Worm (Caenorhabditis elegans) whole organism, L4 larva: Measurements from ENCODE around the gene srp-3.

ENCODE experiments used
- F10B5.3 ChIP-seq: sonication (generic microtip); optimal IDR thresholded peaks from 2 replicates; lab custom pipeline; 2016; ENCODE audit warnings: mild to moderate bottlenecking, missing genetic modification characterization, missing compliant biosample characterization
- ZK546.5 ChIP-seq, 2 experiments: sonication (generic microtip); optimal IDR thresholded peaks; 2 replicates each; lab custom pipeline; 2017; ENCODE audit warnings: missing biosample characterization in 2 of 2, missing genetic modification characterization in 2 of 2
- ama-1 ChIP-seq: fragments of 150-350 bp; optimal IDR thresholded peaks from 2 replicates; lab custom pipeline; 2014; ENCODE audit warnings: inconsistent platforms, mixed read lengths
- egl-43 ChIP-seq: fragments of 200-800 bp; sonication (Bioruptor generic); IDR thresholded peaks from 2 replicates; pipeline ENCODE4 v1.3.6; 2022; ENCODE audit warnings: missing genetic modification reagents, missing genetic modification characterization, missing compliant biosample characterization
- nhr-77 ChIP-seq: fragments of 150-350 bp; optimal IDR thresholded peaks from 2 replicates; lab custom pipeline; 2014; ENCODE audit warnings: missing biosample characterization, missing genetic modification characterization
- tag-97 ChIP-seq: fragments of 200-800 bp; sonication (Bioruptor generic); IDR thresholded peaks from 2 replicates; pipeline ENCODE4 v1.3.6; 2022; ENCODE audit warnings: missing genetic modification characterization, missing compliant biosample characterization
- unc-62 ChIP-seq, 3 experiments: fragments of 150-350 bp in 1 of 3; sonication (generic microtip); optimal IDR thresholded peaks in 2 of 3; peaks in 1 of 3; 1 replicate in 1 of 3; 2 replicates in 2 of 3; lab custom pipeline; 2014 to 2017; ENCODE audit warnings: missing biosample characterization in 3 of 3, missing genetic modification characterization in 3 of 3, missing genetic modification reagents in 3 of 3, missing genotype in 1 of 3
- zag-1 ChIP-seq: fragments of 150-350 bp; optimal IDR thresholded peaks from 2 replicates; lab custom pipeline; 2014; ENCODE audit warnings: missing biosample characterization, missing genetic modification characterization

DNA sequence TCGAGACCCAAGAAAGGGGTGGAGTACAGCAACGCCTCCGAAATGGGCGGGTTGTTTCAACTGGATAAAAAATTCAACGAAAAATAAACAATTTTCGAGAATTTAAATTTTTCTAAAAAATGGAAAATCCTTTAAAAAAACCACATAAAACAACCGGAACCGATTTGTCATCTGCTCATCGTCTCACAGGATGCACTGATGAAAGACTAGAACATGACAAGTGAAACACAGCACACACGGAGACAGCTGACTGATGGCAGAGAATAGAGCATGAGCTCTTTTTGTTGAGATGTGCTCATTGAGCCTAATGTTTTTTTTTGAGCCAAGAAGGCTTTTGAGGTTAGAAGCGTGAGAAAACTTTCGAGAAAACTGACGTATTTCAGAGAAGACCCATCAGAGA, 18.6 kb upstream of the srp-3 start:
- TF ChIP-seq zag-1 (tag; lab: Kevin White, UChicago) (no peak), unc-62 (GFP tag; optimal IDR thresholded peaks at IDR 0.05 in 1 of 2; lab: Kevin White, UChicago) (peak in 1 of 2 experiments; percentile 66), unc-62 (tag; optimal IDR thresholded peaks at IDR 0.05; lab: Kevin White, UChicago) (no peak), tag-97 (GFP tag; lab: Robert Waterston, UW) (no peak), egl-43 (GFP tag; lab: Robert Waterston, UW) (no peak), ZK546.5 (tag; optimal IDR thresholded peaks at IDR 0.05; lab: Kevin White, UChicago) (no peak), ama-1 (lab: Kevin White, UChicago) (no peak), F10B5.3 (tag; lab: Kevin White, UChicago) (no peak), nhr-77 (tag; lab: Kevin White, UChicago) (no peak)
